Worm (Caenorhabditis elegans) whole organism, young adult: ENCODE measurements around the gene ZK546.4.

ENCODE experiments used
- aptf-2 ChIP-seq: fragments of 200-800 bp; sonication (Bioruptor generic); conservative IDR thresholded peaks from 2 replicates; pipeline ENCODE4 v1.3.6; 2022; ENCODE audit warnings: missing genetic modification reagents, missing genetic modification characterization, missing compliant biosample characterization
- die-1 ChIP-seq: sonication (generic microtip); optimal IDR thresholded peaks from 2 replicates; lab custom pipeline; 2016; ENCODE audit warnings: missing genotype, mild to moderate bottlenecking, missing genetic modification characterization, missing compliant biosample characterization
- gei-17 ChIP-seq: fragments of 200-800 bp; sonication (Bioruptor generic); optimal IDR thresholded peaks from 2 replicates; lab custom pipeline; 2018; ENCODE audit warnings: mild to moderate bottlenecking, missing genetic modification characterization, missing compliant biosample characterization
- hsf-1 ChIP-seq: fragments of 200-800 bp; sonication (Bioruptor generic); IDR thresholded peaks from 2 replicates; pipeline ENCODE4 v1.3.6; 2022; ENCODE audit warnings: missing genetic modification reagents, missing genetic modification characterization, missing compliant biosample characterization
- lsl-1 ChIP-seq: fragments of 200-800 bp; sonication (Bioruptor generic); optimal IDR thresholded peaks from 2 replicates; lab custom pipeline; 2018; ENCODE audit warnings: mild to moderate bottlenecking, missing genetic modification characterization, moderate library complexity, missing compliant biosample characterization
- nfya-1 ChIP-seq: sonication (generic microtip); optimal IDR thresholded peaks from 2 replicates; lab custom pipeline; 2017; ENCODE audit warnings: antibody characterized with exemption, missing compliant biosample characterization, missing genetic modification characterization, borderline replicate concordance; ENCODE audit not compliant: insufficient read depth
- rcor-1 ChIP-seq: fragments of 200-800 bp; sonication (Bioruptor generic); IDR thresholded peaks from 2 replicates; pipeline ENCODE4 v1.3.6; 2022; ENCODE audit warnings: missing genetic modification reagents, missing genetic modification characterization, missing compliant biosample characterization
- sdz-38 ChIP-seq: sonication (generic microtip); optimal IDR thresholded peaks from 2 replicates; lab custom pipeline; 2016; ENCODE audit warnings: missing genotype, missing genetic modification characterization, missing compliant biosample characterization
- sea-2 ChIP-seq: fragments of 200-800 bp; sonication (Bioruptor generic); IDR thresholded peaks from 2 replicates; pipeline ENCODE4 v1.3.6; 2022; ENCODE audit warnings: missing genetic modification characterization, missing compliant biosample characterization
- unc-130 ChIP-seq: sonication (generic microtip); optimal IDR thresholded peaks from 2 replicates; lab custom pipeline; 2016; ENCODE audit warnings: missing genetic modification reagents, missing genetic modification characterization, missing compliant biosample characterization

- TF ChIP-seq sea-2 (no peak), rcor-1 (no peak), unc-130 (GFP tag; lab: Kevin White, UChicago) (no peak), die-1 (tag; lab: Kevin White, UChicago) (no peak), sdz-38 (tag; lab: Kevin White, UChicago) (no peak), hsf-1 (GFP tag; lab: Robert Waterston, UW) (no peak), lsl-1 (GFP tag; lab: Kevin White, UChicago) (no peak), gei-17 (GFP tag; lab: Kevin White, UChicago) (no peak), aptf-2 (GFP tag; lab: Robert Waterston, UW) (no peak), nfya-1 (tag; lab: Kevin White, UChicago) (no peak)
Measured at ce11 chrII:4905883-4906282, 32.0 kb upstream of the ZK546.4 start.
